Worm (Caenorhabditis elegans): ENCODE data around the gene egg-1.

DNA sequence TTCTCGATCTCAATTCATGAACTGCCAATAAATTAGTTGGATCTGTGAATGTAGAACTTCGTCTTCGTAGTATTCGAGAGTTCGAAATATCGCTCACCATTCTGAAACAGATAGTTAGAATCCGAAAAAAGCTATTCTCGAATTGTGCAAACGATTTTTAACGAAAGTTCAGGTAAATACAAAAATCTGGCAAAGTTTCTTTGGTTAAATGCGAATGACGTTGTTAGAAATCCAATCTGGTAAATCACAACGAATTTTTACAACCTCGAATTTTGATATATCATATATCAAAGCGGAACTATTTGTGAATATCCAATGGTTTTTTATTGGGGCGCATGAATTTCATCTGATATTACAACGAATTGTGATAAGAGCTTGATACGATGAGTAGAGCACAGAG lies 18.8 kb upstream of the egg-1 start, which contains the start of gene hpo-28:
- no peak for TF ChIP-seq ztf-22 (GFP tag; optimal IDR thresholded peaks at IDR 0.05)
- TF ChIP-seq akir-1 (GFP tag; optimal IDR thresholded peaks at IDR 0.05), result no peak
- TF ChIP-seq F55B11.4 (tag; optimal IDR thresholded peaks at IDR 0.05; ENCODE audit: borderline replicate concordance, insufficient read depth), result no peak
- TF ChIP-seq T07F8.4 (tag; optimal IDR thresholded peaks at IDR 0.05), result no peak
- TF ChIP-seq tlf-1 (GFP tag; optimal IDR thresholded peaks at IDR 0.05), result no peak
- TF ChIP-seq nhr-120 (GFP tag; IDR thresholded peaks at IDR 0.05), result no peak
- TF ChIP-seq dox-1 (GFP tag; IDR thresholded peaks at IDR 0.05), result no peak
- TF ChIP-seq dpff-1 (tag; optimal IDR thresholded peaks at IDR 0.05), result no peak
- no peak for TF ChIP-seq unc-62 (GFP tag; optimal IDR thresholded peaks at IDR 0.05)
- TF ChIP-seq lin-35 (GFP tag; optimal IDR thresholded peaks at IDR 0.05), result no peak
